Worm (Caenorhabditis elegans) whole organism, L2 larva: ENCODE data around the gene srt-15.

Experiments used
- C34F6.9 ChIP-seq: fragments of 150-350 bp; optimal IDR thresholded peaks from 2 replicates; lab custom pipeline; 2014; ENCODE audit warnings: missing biosample characterization, missing genetic modification characterization
- R02D3.7 ChIP-seq: fragments of 150-350 bp; optimal IDR thresholded peaks from 2 replicates; lab custom pipeline; 2014; ENCODE audit warnings: missing biosample characterization, missing genetic modification characterization
- ZK546.5 ChIP-seq: sonication (generic microtip); optimal IDR thresholded peaks from 2 replicates; lab custom pipeline; 2017; ENCODE audit warnings: missing biosample characterization, missing genetic modification characterization
- alr-1 ChIP-seq: fragments of 150-350 bp; optimal IDR thresholded peaks from 2 replicates; lab custom pipeline; 2014; ENCODE audit warnings: missing biosample characterization, missing genetic modification characterization
- aly-2 ChIP-seq: fragments of 150-350 bp; optimal IDR thresholded peaks from 2 replicates; lab custom pipeline; 2014; ENCODE audit warnings: missing biosample characterization, missing genetic modification characterization
- blmp-1 ChIP-seq: sonication (generic microtip); optimal IDR thresholded peaks from 2 replicates; lab custom pipeline; 2017; ENCODE audit warnings: missing genetic modification characterization, mild to moderate bottlenecking, missing compliant biosample characterization, antibody characterized with exemption, moderate library complexity; ENCODE audit not compliant: insufficient read depth
- ceh-16 ChIP-seq: fragments of 150-350 bp; optimal IDR thresholded peaks from 2 replicates; lab custom pipeline; 2014; ENCODE audit warnings: missing biosample characterization, missing genetic modification characterization
- ceh-82 ChIP-seq: fragments of 150-350 bp; optimal IDR thresholded peaks from 2 replicates; lab custom pipeline; 2014; ENCODE audit warnings: missing biosample characterization, missing genetic modification characterization
- crh-2 ChIP-seq: sonication (generic microtip); optimal IDR thresholded peaks from 2 replicates; lab custom pipeline; 2017; ENCODE audit warnings: missing biosample characterization, missing genetic modification characterization
- dmd-4 ChIP-seq: sonication (generic microtip); optimal IDR thresholded peaks from 2 replicates; lab custom pipeline; 2017; ENCODE audit warnings: missing biosample characterization, missing genetic modification characterization
- egl-27 ChIP-seq: sonication (generic microtip); optimal IDR thresholded peaks from 3 replicates; lab custom pipeline; 2017; ENCODE audit warnings: missing biosample characterization, missing genetic modification reagents, missing genetic modification characterization
- elt-3 ChIP-seq: sonication (generic microtip); optimal IDR thresholded peaks from 2 replicates; lab custom pipeline; 2017; ENCODE audit warnings: missing biosample characterization, missing genetic modification characterization
- fos-1 ChIP-seq: fragments of 150-350 bp; optimal IDR thresholded peaks from 2 replicates; lab custom pipeline; 2014; ENCODE audit warnings: missing biosample characterization, missing genetic modification characterization
- gmeb-1 ChIP-seq: fragments of 150-350 bp; optimal IDR thresholded peaks from 2 replicates; lab custom pipeline; 2014; ENCODE audit warnings: missing biosample characterization, missing genetic modification characterization
- lin-11 ChIP-seq: fragments of 150-350 bp; sonication (generic microtip); optimal IDR thresholded peaks from 2 replicates; lab custom pipeline; 2014; ENCODE audit warnings: missing biosample characterization, missing genetic modification characterization, inconsistent platforms, mixed read lengths
- lin-39 ChIP-seq: fragments of 150-350 bp; optimal IDR thresholded peaks from 2 replicates; lab custom pipeline; 2014; ENCODE audit warnings: missing biosample characterization, missing genetic modification reagents, missing genetic modification characterization
- lsy-2 ChIP-seq, 2 experiments: fragments of 150-350 bp in 1 of 2; sonication (generic microtip) in 1 of 2; optimal IDR thresholded peaks; 2 replicates each; lab custom pipeline; 2014 to 2017; ENCODE audit warnings: missing biosample characterization in 2 of 2, missing genetic modification characterization in 2 of 2
- mab-5 ChIP-seq: fragments of 150-350 bp; optimal IDR thresholded peaks from 2 replicates; lab custom pipeline; 2014; ENCODE audit warnings: missing biosample characterization, missing genetic modification characterization
- mbf-1 ChIP-seq: sonication (generic microtip); optimal IDR thresholded peaks from 2 replicates; lab custom pipeline; 2017; ENCODE audit warnings: missing biosample characterization, missing genetic modification characterization
- nhr-10 ChIP-seq: sonication (generic microtip); optimal IDR thresholded peaks from 2 replicates; lab custom pipeline; 2017; ENCODE audit warnings: missing biosample characterization, missing genetic modification characterization
- nhr-11 ChIP-seq: fragments of 150-350 bp; optimal IDR thresholded peaks from 2 replicates; lab custom pipeline; 2014; ENCODE audit warnings: missing biosample characterization, missing genetic modification characterization
- nhr-129 ChIP-seq: fragments of 150-350 bp; optimal IDR thresholded peaks from 2 replicates; lab custom pipeline; 2014; ENCODE audit warnings: missing biosample characterization, missing genetic modification characterization
- nhr-21 ChIP-seq: fragments of 150-350 bp; optimal IDR thresholded peaks from 2 replicates; lab custom pipeline; 2014; ENCODE audit warnings: missing biosample characterization, missing genetic modification characterization
- nhr-23 ChIP-seq: fragments of 150-350 bp; optimal IDR thresholded peaks from 2 replicates; lab custom pipeline; 2014; ENCODE audit warnings: missing biosample characterization, missing genetic modification reagents, missing genetic modification characterization
- nhr-237 ChIP-seq: fragments of 150-350 bp; optimal IDR thresholded peaks from 2 replicates; lab custom pipeline; 2014; ENCODE audit warnings: missing biosample characterization, missing genetic modification characterization
- nhr-6 ChIP-seq: fragments of 150-350 bp; optimal IDR thresholded peaks from 2 replicates; lab custom pipeline; 2014; ENCODE audit warnings: missing biosample characterization, missing genetic modification characterization
- peb-1 ChIP-seq: fragments of 150-350 bp; optimal IDR thresholded peaks from 2 replicates; lab custom pipeline; 2014; ENCODE audit warnings: missing biosample characterization, missing genetic modification characterization
- sem-4 ChIP-seq: fragments of 150-350 bp; optimal IDR thresholded peaks from 2 replicates; lab custom pipeline; 2014; ENCODE audit warnings: missing biosample characterization, missing genetic modification reagents, missing genetic modification characterization
- sma-9 ChIP-seq, 2 experiments: fragments of 150-350 bp in 1 of 2; sonication (generic microtip) in 1 of 2; optimal IDR thresholded peaks; 2 replicates each; lab custom pipeline; 2014 to 2016; ENCODE audit warnings: missing genetic modification characterization in 2 of 2, mild to moderate bottlenecking in 1 of 2, missing biosample characterization in 1 of 2, missing compliant biosample characterization in 1 of 2, missing genetic modification reagents in 1 of 2, moderate library complexity in 1 of 2
- snpc-4 ChIP-seq: fragments of 150-350 bp; optimal IDR thresholded peaks from 2 replicates; lab custom pipeline; 2014; ENCODE audit warnings: missing biosample characterization, missing genetic modification characterization
- unc-39 ChIP-seq: fragments of 150-350 bp; optimal IDR thresholded peaks from 2 replicates; lab custom pipeline; 2014; ENCODE audit warnings: missing biosample characterization, missing genetic modification characterization
- unc-55 ChIP-seq: fragments of 150-350 bp; sonication (generic microtip); optimal IDR thresholded peaks from 3 replicates; lab custom pipeline; 2014; ENCODE audit warnings: missing biosample characterization, missing genetic modification reagents, missing genetic modification characterization
- unc-62 ChIP-seq: fragments of 150-350 bp; optimal IDR thresholded peaks from 2 replicates; lab custom pipeline; 2014; ENCODE audit warnings: missing biosample characterization, missing genetic modification reagents, missing genetic modification characterization
- zag-1 ChIP-seq: fragments of 150-350 bp; optimal IDR thresholded peaks from 2 replicates; lab custom pipeline; 2014; ENCODE audit warnings: missing biosample characterization, missing genetic modification characterization
- ztf-1 ChIP-seq: fragments of 200-800 bp; sonication (Bioruptor generic); conservative IDR thresholded peaks from 2 replicates; pipeline ENCODE4 v1.3.6; 2022; ENCODE audit warnings: missing genetic modification characterization, missing compliant biosample characterization

The srt-15 gene

ce11 chrV:3032343-3032742, 29.6 kb downstream of the srt-15 start, which contains the start of gene irld-38:
Gene irld-38, minus strand, starts transcription at chrV:3032443.
- TF ChIP-seq nhr-10 (no peak), nhr-21 (no peak), snpc-4 (tag; lab: Kevin White, UChicago) (no peak)

ce11 chrV:3028205-3028604, 33.8 kb downstream of the srt-15 start, which contains the start of gene asp-7:
Gene asp-7, plus strand, starts transcription at chrV:3028285.
- TF ChIP-seq lin-39 (tag; lab: Kevin White, UChicago) (no peak), nhr-23 (no peak), gmeb-1 (tag; lab: Kevin White, UChicago) (no peak), sem-4 (tag; lab: Kevin White, UChicago) (no peak), nhr-11 (tag; lab: Kevin White, UChicago) (no peak), nhr-6 (tag; lab: Kevin White, UChicago) (no peak), unc-62 (no peak), nhr-21 (no peak), blmp-1 (no peak), alr-1 (tag; lab: Kevin White, UChicago) (no peak), fos-1 (tag; lab: Kevin White, UChicago) (no peak), nhr-237 (no peak), nhr-129 (tag; lab: Kevin White, UChicago) (no peak), unc-39 (no peak), zag-1 (no peak), snpc-4 (tag; lab: Kevin White, UChicago) (no peak), ztf-1 (GFP tag; lab: Robert Waterston, UW) (no peak)

DNA sequence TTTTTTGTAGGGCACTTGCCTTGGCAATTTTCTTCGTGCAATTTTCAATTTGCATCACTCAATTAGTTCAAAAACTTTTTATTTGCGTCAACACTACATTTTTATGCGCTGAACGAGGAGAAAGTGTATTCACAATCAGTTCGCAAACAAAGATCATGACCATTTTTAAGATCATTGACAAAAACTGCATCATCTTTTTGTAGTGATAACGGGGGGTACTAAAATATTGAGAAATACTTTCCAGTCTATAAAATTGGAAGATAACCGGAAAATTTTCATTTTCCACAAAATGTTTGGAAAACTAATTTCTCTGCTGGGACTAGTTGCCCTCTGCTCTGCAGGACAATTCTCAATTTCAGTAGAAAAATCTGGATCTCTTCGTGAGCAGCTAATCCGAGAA, 37.7 kb downstream of the srt-15 start, which contains the start of gene asp-8:
TSS of gene asp-8 (plus strand) at position 276 of the 400 bp plus-strand sequence.
- TF ChIP-seq fos-1 (tag; lab: Kevin White, UChicago) (peak; percentile 28), ZK546.5 (no peak), nhr-21 (no peak), sma-9 (GFP tag; optimal IDR thresholded peaks at IDR 0.05; lab: Kevin White, UChicago) (peak; percentile 45), sma-9 (tag; optimal IDR thresholded peaks at IDR 0.05; lab: Kevin White, UChicago) (no peak), crh-2 (tag; lab: Kevin White, UChicago) (no peak), nhr-237 (no peak), dmd-4 (tag; lab: Kevin White, UChicago) (no peak)

DNA sequence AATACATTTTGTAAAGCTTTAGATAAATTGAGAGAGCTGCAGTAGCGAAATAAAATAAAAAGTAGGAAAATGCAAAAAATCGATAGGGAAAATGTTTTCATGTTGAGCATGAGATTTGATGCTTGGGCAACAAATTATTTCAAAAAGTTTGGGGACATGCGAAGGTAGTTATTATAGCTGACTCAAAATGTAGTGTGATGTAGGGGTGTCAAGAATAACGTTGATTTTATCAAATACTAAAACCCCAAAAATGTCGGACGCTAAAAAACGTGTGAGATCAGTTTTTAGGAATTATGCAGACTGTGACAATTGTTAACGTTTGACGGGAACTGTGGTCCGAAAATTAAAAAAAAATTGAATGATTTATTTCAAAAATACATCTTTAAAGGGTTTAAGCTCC, 40.7 kb downstream of the srt-15 start, which contains the start of gene irld-12:
TSS of gene irld-12 (minus strand) at position 101 of the 400 bp plus-strand sequence.
- TF ChIP-seq lin-11 (tag; lab: Kevin White, UChicago) (no peak), egl-27 (tag; lab: Kevin White, UChicago) (no peak), nhr-129 (tag; lab: Kevin White, UChicago) (no peak)

- TF ChIP-seq nhr-11 (tag; lab: Kevin White, UChicago) (no peak), nhr-23 (no peak), elt-3 (tag; lab: Kevin White, UChicago) (no peak)
- TF ChIP-seq, all 48 proteins: peak for 0
Observed at ce11 chrV:3017930-3018329, 44.0 kb downstream of the srt-15 start.

ce11 chrV:3014185-3014584, 47.8 kb downstream of the srt-15 start, which contains the start of gene K12D9.1:
Gene K12D9.1, plus strand, starts transcription at chrV:3014485.
- TF ChIP-seq C34F6.9 (tag; lab: Kevin White, UChicago) (no peak), ceh-16 (tag; lab: Kevin White, UChicago) (no peak), egl-27 (tag; lab: Kevin White, UChicago) (no peak), alr-1 (tag; lab: Kevin White, UChicago) (no peak)

DNA sequence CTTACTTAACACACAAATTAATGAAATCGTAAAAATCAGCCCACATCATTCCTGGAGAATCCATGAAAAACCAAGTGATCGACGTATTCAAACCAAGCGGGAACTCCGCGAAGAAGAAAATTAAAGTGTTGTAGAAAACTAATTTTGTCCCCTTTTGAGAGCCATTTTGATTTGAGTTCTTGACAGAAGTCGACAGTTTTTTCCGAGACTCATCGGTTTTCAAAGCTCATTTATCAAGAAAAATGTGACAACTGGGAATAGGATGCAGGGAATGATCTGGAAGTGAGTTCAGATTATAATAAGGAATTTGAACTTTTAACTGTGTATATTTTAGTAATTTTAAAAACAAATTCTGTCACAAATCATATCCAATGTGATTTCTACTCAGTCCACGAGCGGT, 50.6 kb downstream of the srt-15 start, which contains the start of gene srw-135:
TSS of gene srw-135 (minus strand) at position 101 of the 400 bp plus-strand sequence.
- TF ChIP-seq elt-3 (tag; lab: Kevin White, UChicago): no peak
- TF ChIP-seq zag-1: no peak
- TF ChIP-seq alr-1 (tag; lab: Kevin White, UChicago): no peak
- no peak for TF ChIP-seq nhr-129 (tag; lab: Kevin White, UChicago)
- TF ChIP-seq mbf-1: no peak
- no peak for TF ChIP-seq nhr-23
- TF ChIP-seq peb-1: no peak
- TF ChIP-seq sma-9 (GFP tag; optimal IDR thresholded peaks at IDR 0.05; lab: Kevin White, UChicago): no peak
- TF ChIP-seq sma-9 (tag; optimal IDR thresholded peaks at IDR 0.05; lab: Kevin White, UChicago): no peak
- no peak for TF ChIP-seq aly-2
- no peak for TF ChIP-seq lsy-2 (tag; optimal IDR thresholded peaks at IDR 0.05; lab: Kevin White, UChicago)
- no peak for TF ChIP-seq ceh-16 (tag; lab: Kevin White, UChicago)
- TF ChIP-seq fos-1 (tag; lab: Kevin White, UChicago): no peak
- no peak for TF ChIP-seq R02D3.7 (tag; lab: Kevin White, UChicago)
- TF ChIP-seq ztf-1 (GFP tag; lab: Robert Waterston, UW): no peak
- TF ChIP-seq mab-5 (tag; lab: Kevin White, UChicago): no peak
- TF ChIP-seq blmp-1: no peak
- no peak for TF ChIP-seq ceh-82 (tag; lab: Kevin White, UChicago)
- TF ChIP-seq unc-55 (GFP tag; lab: Kevin White, UChicago): no peak
- TF ChIP-seq nhr-10: no peak
- no peak for TF ChIP-seq ZK546.5
